Worm (Caenorhabditis elegans): ENCODE measurements around the gene K08H2.7.

- TF ChIP-seq pqm-1 (tag; optimal IDR thresholded peaks at IDR 0.05) = no peak
- peak; percentile 23 for TF ChIP-seq ceh-19 (GFP tag; optimal IDR thresholded peaks at IDR 0.05)
- no peak for TF ChIP-seq nfya-1 (tag; optimal IDR thresholded peaks at IDR 0.05)
Measured at ce11 chrX:13225111-13225905, 22.9 kb downstream of the K08H2.7 start.
